Fruit fly (Drosophila melanogaster) whole organism, embryonic: ENCODE results near the gene Nrx-IV.

Source experiments
- Adf1 ChIP-seq: fragments of 200-800 bp; sonication (Bioruptor generic); IDR thresholded peaks from 2 replicates; pipeline ENCODE4 v1.3.6; 2022; ENCODE audit warnings: missing biosample characterization, missing genetic modification characterization
- CG11093 ChIP-seq: fragments of 200-800 bp; sonication (Bioruptor generic); IDR thresholded peaks from 3 replicates; pipeline ENCODE4 v1.3.6; 2022; ENCODE audit warnings: missing biosample characterization, missing genetic modification characterization
- CG12299 ChIP-seq: fragments of 200-800 bp; sonication (Bioruptor generic); optimal IDR thresholded peaks from 2 replicates; lab custom pipeline; 2018; ENCODE audit warnings: missing biosample characterization, mild to moderate bottlenecking, missing genetic modification characterization
- CG12942 ChIP-seq: fragments of 200-800 bp; sonication (Bioruptor generic); optimal IDR thresholded peaks from 3 replicates; lab custom pipeline; 2016; ENCODE audit warnings: missing biosample characterization, missing genetic modification characterization
- CG13775 ChIP-seq: fragments of 200-800 bp; sonication (Bioruptor generic); optimal IDR thresholded peaks from 3 replicates; lab custom pipeline; 2017; ENCODE audit warnings: missing biosample characterization, mild to moderate bottlenecking, missing genetic modification characterization
- CG13894 ChIP-seq: fragments of 200-800 bp; sonication (Bioruptor generic); optimal IDR thresholded peaks from 3 replicates; lab custom pipeline; 2018; ENCODE audit warnings: missing biosample characterization, mild to moderate bottlenecking, missing genetic modification characterization, moderate library complexity
- CG15269 ChIP-seq: fragments of 200-800 bp; sonication (Bioruptor generic); optimal IDR thresholded peaks from 2 replicates; lab custom pipeline; 2018; ENCODE audit warnings: missing biosample characterization, mild to moderate bottlenecking, missing genetic modification characterization, moderate library complexity
- CG1603 ChIP-seq: fragments of 200-800 bp; sonication (Bioruptor generic); optimal IDR thresholded peaks from 2 replicates; lab custom pipeline; 2019; ENCODE audit warnings: missing biosample characterization, mild to moderate bottlenecking, missing genetic modification characterization, moderate library complexity
- CG2889 ChIP-seq: fragments of 200-800 bp; sonication (Bioruptor generic); IDR thresholded peaks from 3 replicates; pipeline ENCODE4 v1.3.6; 2022; ENCODE audit warnings: missing biosample characterization, missing genetic modification characterization
- CG32532 ChIP-seq: fragments of 200-800 bp; sonication (Bioruptor generic); IDR thresholded peaks from 2 replicates; pipeline ENCODE4 v1.3.6; 2022; ENCODE audit warnings: missing biosample characterization, missing genetic modification characterization
- CG33557 ChIP-seq: fragments of 200-800 bp; sonication (Bioruptor generic); optimal IDR thresholded peaks from 2 replicates; lab custom pipeline; 2019; ENCODE audit warnings: missing biosample characterization, mild to moderate bottlenecking, missing genetic modification characterization, moderate library complexity
- CG3726 ChIP-seq: fragments of 200-800 bp; sonication (Bioruptor generic); IDR thresholded peaks from 3 replicates; pipeline ENCODE4, ENCODE4 v1.3.6; 2022; ENCODE audit warnings: missing biosample characterization, missing genetic modification characterization
- CG4617 ChIP-seq: fragments of 200-800 bp; sonication (Bioruptor generic); optimal IDR thresholded peaks from 3 replicates; lab custom pipeline; 2016; ENCODE audit warnings: missing biosample characterization, missing genetic modification characterization, borderline replicate concordance
- CG4730 ChIP-seq: fragments of 200-800 bp; sonication (Bioruptor generic); IDR thresholded peaks from 2 replicates; pipeline ENCODE4 v1.3.6; 2022; ENCODE audit warnings: missing biosample characterization, missing genetic modification characterization
- CG8281 ChIP-seq: fragments of 200-800 bp; sonication (Bioruptor generic); optimal IDR thresholded peaks from 2 replicates; lab custom pipeline; 2018; ENCODE audit warnings: missing biosample characterization, mild to moderate bottlenecking, missing genetic modification characterization, moderate library complexity
- CG8944 ChIP-seq: fragments of 200-800 bp; sonication (Bioruptor generic); optimal IDR thresholded peaks from 3 replicates; lab custom pipeline; 2016; ENCODE audit warnings: missing biosample characterization, missing genetic modification characterization
- CG9215 ChIP-seq: fragments of 200-800 bp; sonication (Bioruptor generic); IDR thresholded peaks from 2 replicates; pipeline ENCODE4 v1.3.6; 2022; ENCODE audit warnings: missing biosample characterization, missing genetic modification characterization
- CG9727 ChIP-seq: fragments of 200-800 bp; sonication (Bioruptor generic); optimal IDR thresholded peaks from 3 replicates; lab custom pipeline; 2017; ENCODE audit warnings: missing biosample characterization, mild to moderate bottlenecking, missing genetic modification characterization
- CG9797 ChIP-seq: fragments of 200-800 bp; sonication (Bioruptor generic); optimal IDR thresholded peaks from 3 replicates; lab custom pipeline; 2018; ENCODE audit warnings: missing biosample characterization, mild to moderate bottlenecking, missing genetic modification characterization
- CTCF ChIP-seq: fragments of 200-800 bp; sonication (Bioruptor generic); optimal IDR thresholded peaks from 2 replicates; lab custom pipeline; 2017; ENCODE audit warnings: missing biosample characterization, mild to moderate bottlenecking, missing genetic modification characterization, moderate library complexity
- CrebB ChIP-seq: fragments of 200-800 bp; sonication (Bioruptor generic); optimal IDR thresholded peaks from 3 replicates; lab custom pipeline; 2018; ENCODE audit warnings: missing biosample characterization, mild to moderate bottlenecking, missing genetic modification characterization
- Dll ChIP-seq: fragments of 200-800 bp; sonication (Bioruptor generic); IDR thresholded peaks from 4 replicates; pipeline ENCODE4 v1.3.6; 2022; ENCODE audit warnings: missing biosample characterization, missing genetic modification characterization; ENCODE audit not compliant: partially characterized antibody
- Hsf ChIP-seq: fragments of 200-800 bp; sonication (Bioruptor generic); optimal IDR thresholded peaks from 3 replicates; lab custom pipeline; 2016; ENCODE audit warnings: missing biosample characterization, missing genetic modification characterization
- MESR4 ChIP-seq: fragments of 200-800 bp; sonication (Bioruptor generic); optimal IDR thresholded peaks from 2 replicates; lab custom pipeline; 2018; ENCODE audit warnings: missing biosample characterization, mild to moderate bottlenecking, missing genetic modification characterization, moderate library complexity
- NC2β ChIP-seq: fragments of 200-800 bp; sonication (Bioruptor generic); optimal IDR thresholded peaks from 2 replicates; lab custom pipeline; 2016; ENCODE audit warnings: missing biosample characterization, missing genetic modification characterization
- Neu2 ChIP-seq: fragments of 200-800 bp; sonication (Bioruptor generic); optimal IDR thresholded peaks from 3 replicates; lab custom pipeline; 2016; ENCODE audit warnings: missing biosample characterization, missing genetic modification characterization, borderline replicate concordance
- Nf-YA ChIP-seq: fragments of 200-800 bp; sonication (Bioruptor generic); IDR thresholded peaks from 2 replicates; pipeline ENCODE4 v1.3.6; 2022; ENCODE audit warnings: missing biosample characterization, missing genetic modification characterization
- Oli ChIP-seq: fragments of 200-800 bp; sonication (Bioruptor generic); optimal IDR thresholded peaks from 2 replicates; lab custom pipeline; 2018; ENCODE audit warnings: missing biosample characterization, mild to moderate bottlenecking, missing genetic modification characterization, moderate library complexity
- PHDP ChIP-seq: fragments of 200-800 bp; sonication (Bioruptor generic); optimal IDR thresholded peaks from 3 replicates; lab custom pipeline; 2018; ENCODE audit warnings: missing biosample characterization, mild to moderate bottlenecking, missing genetic modification characterization, moderate library complexity
- Scr ChIP-seq: fragments of 200-800 bp; sonication (Bioruptor generic); IDR thresholded peaks from 2 replicates; pipeline ENCODE4 v1.3.6; 2022; ENCODE audit warnings: missing biosample characterization, missing genetic modification characterization; ENCODE audit not compliant: partially characterized antibody
- Sox102F ChIP-seq: fragments of 200-800 bp; sonication (Bioruptor generic); optimal IDR thresholded peaks from 2 replicates; lab custom pipeline; 2018; ENCODE audit warnings: missing biosample characterization, mild to moderate bottlenecking, missing genetic modification characterization, moderate library complexity
- Vsx1 ChIP-seq: fragments of 200-800 bp; sonication (Bioruptor generic); optimal IDR thresholded peaks from 2 replicates; lab custom pipeline; 2017; ENCODE audit warnings: missing biosample characterization, mild to moderate bottlenecking, missing genetic modification characterization, missing genetic modification reagents
- chif ChIP-seq, 2 experiments: fragments of 200-800 bp; sonication (Bioruptor generic); optimal IDR thresholded peaks; 3 replicates each; lab custom pipeline; 2016; ENCODE audit warnings: missing biosample characterization in 2 of 2, missing genetic modification characterization in 2 of 2
- da ChIP-seq: fragments of 200-800 bp; sonication (Bioruptor generic); optimal IDR thresholded peaks from 2 replicates; lab custom pipeline; 2016; ENCODE audit warnings: missing biosample characterization, missing genetic modification characterization
- ftz-f1 ChIP-seq: fragments of 200-800 bp; sonication (Bioruptor generic); optimal IDR thresholded peaks from 2 replicates; lab custom pipeline; 2016; ENCODE audit warnings: missing biosample characterization, missing genetic modification characterization
- gce ChIP-seq: fragments of 200-800 bp; sonication (Bioruptor generic); IDR thresholded peaks from 3 replicates; pipeline ENCODE4 v1.3.6; 2022; ENCODE audit warnings: missing biosample characterization, missing genetic modification characterization
- gfzf ChIP-seq: fragments of 200-800 bp; sonication (Bioruptor generic); optimal IDR thresholded peaks from 2 replicates; lab custom pipeline; 2016; ENCODE audit warnings: missing biosample characterization, mild to moderate bottlenecking, missing genetic modification characterization, moderate library complexity
- grn ChIP-seq: fragments of 200-800 bp; sonication (Bioruptor generic); optimal IDR thresholded peaks from 3 replicates; lab custom pipeline; 2017; ENCODE audit warnings: missing biosample characterization, missing genetic modification characterization
- ind ChIP-seq: fragments of 200-800 bp; sonication (Bioruptor generic); optimal IDR thresholded peaks from 3 replicates; lab custom pipeline; 2016; ENCODE audit warnings: missing biosample characterization, missing genetic modification characterization
- ken ChIP-seq: fragments of 200-800 bp; sonication (Bioruptor generic); IDR thresholded peaks from 3 replicates; pipeline ENCODE4 v1.3.6; 2022; ENCODE audit warnings: missing biosample characterization, missing genetic modification characterization
- oc ChIP-seq: fragments of 200-800 bp; sonication (Bioruptor generic); optimal IDR thresholded peaks from 2 replicates; lab custom pipeline; 2018; ENCODE audit warnings: missing biosample characterization, mild to moderate bottlenecking, missing genetic modification characterization, moderate library complexity
- phol ChIP-seq: fragments of 200-800 bp; sonication (Bioruptor generic); optimal IDR thresholded peaks from 3 replicates; lab custom pipeline; 2018; ENCODE audit warnings: missing biosample characterization, mild to moderate bottlenecking, missing genetic modification characterization, moderate library complexity
- pnt ChIP-seq: fragments of 200-800 bp; sonication (Bioruptor generic); optimal IDR thresholded peaks from 3 replicates; lab custom pipeline; 2016; ENCODE audit warnings: missing biosample characterization, missing genetic modification characterization
- pros ChIP-seq: fragments of 200-800 bp; sonication (Bioruptor generic); optimal IDR thresholded peaks from 3 replicates; lab custom pipeline; 2019; ENCODE audit warnings: missing biosample characterization, mild to moderate bottlenecking, missing genetic modification characterization, moderate library complexity
- repo ChIP-seq: fragments of 200-800 bp; sonication (Bioruptor generic); optimal IDR thresholded peaks from 2 replicates; lab custom pipeline; 2016; ENCODE audit warnings: missing biosample characterization, missing genetic modification characterization
- slp2 ChIP-seq: fragments of 200-800 bp; sonication (Bioruptor generic); optimal IDR thresholded peaks from 2 replicates; lab custom pipeline; 2016; ENCODE audit warnings: missing biosample characterization, missing genetic modification characterization
- tin ChIP-seq: fragments of 200-800 bp; sonication (Bioruptor generic); optimal IDR thresholded peaks from 3 replicates; lab custom pipeline; 2016; ENCODE audit warnings: missing biosample characterization, missing genetic modification characterization
- tna ChIP-seq: fragments of 200-800 bp; sonication (Bioruptor generic); IDR thresholded peaks from 2 replicates; pipeline ENCODE4 v1.3.6; 2022; ENCODE audit warnings: missing biosample characterization, missing genetic modification characterization; ENCODE audit not compliant: partially characterized antibody
- zen2 ChIP-seq: fragments of 200-800 bp; sonication (Bioruptor generic); IDR thresholded peaks from 3 replicates; pipeline ENCODE4 v1.3.6; 2022; ENCODE audit warnings: missing biosample characterization, missing genetic modification characterization; ENCODE audit not compliant: partially characterized antibody

Gene Nrx-IV

dm6 chr3L:12111081-12111958 is 35.0 kb upstream of the Nrx-IV start (continued):
- TF ChIP-seq ftz-f1 (GFP tag; lab: Kevin White, UChicago) (no peak), gce (GFP tag; lab: Robert Waterston, UW) (peak; percentile 69; the same call in 2 of the 3 replicates), Sox102F (GFP tag; lab: Kevin White, UChicago) (peak; percentile 89), chif (GFP tag; optimal IDR thresholded peaks at IDR 0.05; lab: Kevin White, UChicago) (peak in 1 of 2 experiments; percentile 54), Scr (no peak), Adf1 (GFP tag; lab: Robert Waterston, UW) (no peak), CG12299 (peak; percentile 52), ken (GFP tag; lab: Robert Waterston, UW) (peak; percentile 62; the same call in 1 of the 3 replicates), Oli (tag; lab: Kevin White, UChicago) (peak; percentile 87), ind (peak; percentile 67), CG15269 (tag; lab: Kevin White, UChicago) (peak; percentile 90), tin (GFP tag; lab: Kevin White, UChicago) (peak; percentile 57), Hsf (GFP tag; lab: Kevin White, UChicago) (peak; percentile 49), CG8944 (GFP tag; lab: Kevin White, UChicago) (peak; percentile 11), CrebB (peak; percentile 45), oc (tag; lab: Kevin White, UChicago) (peak; percentile 78), pros (GFP tag; lab: Kevin White, UChicago) (no peak), CG2889 (GFP tag; lab: Robert Waterston, UW) (peak; percentile 51; the same call in 1 of the 3 replicates), CG1603 (peak; percentile 21), Dll (GFP tag; lab: Robert Waterston, UW) (no peak), CG13894 (tag; lab: Kevin White, UChicago) (no peak), MESR4 (GFP tag; lab: Kevin White, UChicago) (no peak), CG9727 (GFP tag; lab: Kevin White, UChicago) (peak; percentile 90), repo (no peak), CG32532 (peak; percentile 63), grn (GFP tag; lab: Kevin White, UChicago) (peak; percentile 64), Neu2 (GFP tag; lab: Kevin White, UChicago) (no peak), CG4617 (GFP tag; lab: Kevin White, UChicago) (no peak), CG3726 (GFP tag; lab: Robert Waterston, UW) (peak; percentile 63; the same call in 1 of the 3 replicates), slp2 (GFP tag; lab: Kevin White, UChicago) (peak; percentile 35), PHDP (peak; percentile 93), NC2β (no peak), CG9797 (GFP tag; lab: Kevin White, UChicago) (no peak), CTCF (GFP tag; lab: Kevin White, UChicago) (no peak), gfzf (GFP tag; lab: Kevin White, UChicago) (no peak), tna (GFP tag; lab: Robert Waterston, UW) (no peak), Nf-YA (GFP tag; lab: Robert Waterston, UW) (no peak), CG13775 (peak; percentile 81), pnt (GFP tag; lab: Kevin White, UChicago) (no peak), CG8281 (tag; lab: Kevin White, UChicago) (peak; percentile 71), CG11093 (GFP tag; lab: Robert Waterston, UW) (no peak), Vsx1 (GFP tag; lab: Kevin White, UChicago) (peak; percentile 69), da (no peak), zen2 (GFP tag; lab: Robert Waterston, UW) (no peak), CG4730 (GFP tag; lab: Robert Waterston, UW) (peak; percentile 67), CG12942 (peak; percentile 50), CG9215 (GFP tag; lab: Robert Waterston, UW) (no peak), CG33557 (GFP tag; lab: Kevin White, UChicago) (peak; percentile 96), phol (peak; percentile 92)
